Worm (Caenorhabditis elegans) whole organism, mixed stage, embryonic: ENCODE data around the gene T28D6.7.

Experiments
- blmp-1 ChIP-seq: fragments of 150-350 bp; optimal IDR thresholded peaks from 2 replicates; lab custom pipeline; 2014; ENCODE audit warnings: missing biosample characterization, missing genetic modification characterization
- ceh-43 ChIP-seq: fragments of 200-800 bp; sonication (Bioruptor generic); optimal IDR thresholded peaks from 2 replicates; lab custom pipeline; 2018; ENCODE audit warnings: mild to moderate bottlenecking, missing genetic modification characterization, moderate library complexity, missing compliant biosample characterization
- ces-1 ChIP-seq: fragments of 150-350 bp; optimal IDR thresholded peaks from 2 replicates; lab custom pipeline; 2014; ENCODE audit warnings: missing biosample characterization, missing genetic modification reagents, missing genetic modification characterization
- drap-1 ChIP-seq: fragments of 200-800 bp; sonication (Bioruptor generic); optimal IDR thresholded peaks from 3 replicates; lab custom pipeline; 2018; ENCODE audit warnings: mild to moderate bottlenecking, missing genetic modification characterization, missing compliant biosample characterization
- elt-1 ChIP-seq: sonication (generic microtip); optimal IDR thresholded peaks from 2 replicates; lab custom pipeline; 2017; ENCODE audit warnings: missing genetic modification characterization, mild to moderate bottlenecking, missing compliant biosample characterization, antibody characterized with exemption, moderate library complexity, borderline replicate concordance; ENCODE audit not compliant: insufficient read depth
- elt-3 ChIP-seq: fragments of 150-350 bp; optimal IDR thresholded peaks from 2 replicates; lab custom pipeline; 2014; ENCODE audit warnings: missing biosample characterization, missing genetic modification characterization
- flh-1 ChIP-seq: fragments of 200-800 bp; sonication (Bioruptor generic); optimal IDR thresholded peaks from 2 replicates; lab custom pipeline; 2018; ENCODE audit warnings: mild to moderate bottlenecking, missing genetic modification characterization, moderate library complexity, missing compliant biosample characterization
- ham-2 ChIP-seq: fragments of 200-800 bp; sonication (Bioruptor generic); optimal IDR thresholded peaks from 2 replicates; lab custom pipeline; 2018; ENCODE audit warnings: mild to moderate bottlenecking, missing genetic modification characterization, missing compliant biosample characterization
- hlh-1 ChIP-seq: fragments of 150-350 bp; optimal IDR thresholded peaks from 2 replicates; lab custom pipeline; 2014; ENCODE audit warnings: missing biosample characterization, missing genetic modification reagents, missing genetic modification characterization
- lin-13 ChIP-seq: fragments of 150-350 bp; optimal IDR thresholded peaks from 2 replicates; lab custom pipeline; 2014; ENCODE audit warnings: missing biosample characterization, missing genetic modification characterization
- lin-32 ChIP-seq: fragments of 200-800 bp; sonication (Bioruptor generic); optimal IDR thresholded peaks from 2 replicates; lab custom pipeline; 2018; ENCODE audit warnings: mild to moderate bottlenecking, missing genetic modification characterization, missing compliant biosample characterization
- lsy-2 ChIP-seq: fragments of 150-350 bp; optimal IDR thresholded peaks from 2 replicates; lab custom pipeline; 2014; ENCODE audit warnings: missing biosample characterization, missing genetic modification characterization
- mab-5 ChIP-seq: fragments of 150-350 bp; optimal IDR thresholded peaks from 2 replicates; lab custom pipeline; 2014; ENCODE audit warnings: missing biosample characterization, missing genetic modification characterization
- mep-1 ChIP-seq: fragments of 150-350 bp; optimal IDR thresholded peaks from 2 replicates; lab custom pipeline; 2017; ENCODE audit warnings: missing biosample characterization, missing genetic modification reagents, missing genetic modification characterization, inconsistent platforms
- mls-2 ChIP-seq: sonication (generic microtip); optimal IDR thresholded peaks from 2 replicates; lab custom pipeline; 2016; ENCODE audit warnings: mild to moderate bottlenecking, missing genetic modification characterization, moderate library complexity, missing compliant biosample characterization
- nhr-12 ChIP-seq: fragments of 150-350 bp; optimal IDR thresholded peaks from 2 replicates; lab custom pipeline; 2014; ENCODE audit warnings: missing biosample characterization, missing genetic modification characterization
- nhr-237 ChIP-seq: fragments of 150-350 bp; optimal IDR thresholded peaks from 2 replicates; lab custom pipeline; 2014; ENCODE audit warnings: missing biosample characterization, missing genetic modification characterization
- pha-4 ChIP-seq: fragments of 150-350 bp; optimal IDR thresholded peaks from 2 replicates; lab custom pipeline; 2018; ENCODE audit warnings: missing biosample characterization, missing genetic modification reagents, missing genetic modification characterization
- sem-2 ChIP-seq: fragments of 200-800 bp; sonication (Bioruptor generic); optimal IDR thresholded peaks from 2 replicates; lab custom pipeline; 2018; ENCODE audit warnings: mild to moderate bottlenecking, missing genetic modification characterization, missing compliant biosample characterization
- snpc-4 ChIP-seq: fragments of 150-350 bp; optimal IDR thresholded peaks from 2 replicates; lab custom pipeline; 2014; ENCODE audit warnings: missing biosample characterization, missing genetic modification characterization
- sptf-1 ChIP-seq: sonication (generic microtip); optimal IDR thresholded peaks from 2 replicates; lab custom pipeline; 2017; ENCODE audit warnings: mild to moderate bottlenecking, missing genetic modification characterization, moderate library complexity, missing compliant biosample characterization
- tbx-8 ChIP-seq: fragments of 200-800 bp; sonication (Bioruptor generic); optimal IDR thresholded peaks from 2 replicates; lab custom pipeline; 2018; ENCODE audit warnings: mild to moderate bottlenecking, missing genetic modification characterization, moderate library complexity, missing compliant biosample characterization
- unc-120 ChIP-seq: sonication (generic microtip); optimal IDR thresholded peaks from 2 replicates; lab custom pipeline; 2017; ENCODE audit warnings: missing genetic modification characterization, missing compliant biosample characterization; ENCODE audit not compliant: poor library complexity, severe bottlenecking
- unc-62 ChIP-seq: fragments of 150-350 bp; optimal IDR thresholded peaks from 2 replicates; lab custom pipeline; 2014; ENCODE audit warnings: missing biosample characterization, missing genetic modification reagents, missing genetic modification characterization
- zip-8 ChIP-seq: fragments of 150-350 bp; optimal IDR thresholded peaks from 2 replicates; lab custom pipeline; 2014; ENCODE audit warnings: missing biosample characterization, missing genetic modification characterization
- ztf-11 ChIP-seq: fragments of 150-350 bp; optimal IDR thresholded peaks from 2 replicates; lab custom pipeline; 2014; ENCODE audit warnings: missing biosample characterization, missing genetic modification characterization

Gene T28D6.7

ce11 chrIII:11366467-11366866 lies 20.2 kb upstream of the T28D6.7 start, which contains the start of gene T28D6.3:
Gene T28D6.3 (plus strand): TSS chrIII:11366767.
- TF ChIP-seq mep-1 (no peak), mab-5 (tag; lab: Kevin White, UChicago) (no peak), elt-1 (tag; lab: Kevin White, UChicago) (no peak), drap-1 (GFP tag; lab: Kevin White, UChicago) (no peak), zip-8 (tag; lab: Kevin White, UChicago) (no peak), blmp-1 (tag; lab: Kevin White, UChicago) (no peak), ztf-11 (tag; lab: Kevin White, UChicago) (no peak), sptf-1 (no peak), ceh-43 (GFP tag; lab: Kevin White, UChicago) (no peak), unc-120 (tag; lab: Kevin White, UChicago) (no peak), flh-1 (GFP tag; lab: Kevin White, UChicago) (no peak), tbx-8 (GFP tag; lab: Kevin White, UChicago) (no peak), hlh-1 (tag; lab: Kevin White, UChicago) (no peak), elt-3 (no peak), unc-62 (GFP tag; lab: Kevin White, UChicago) (no peak), lin-32 (no peak), lin-13 (tag; lab: Kevin White, UChicago) (no peak), mls-2 (tag; lab: Kevin White, UChicago) (no peak)
- TF ChIP-seq, all 35 proteins: peak for 0

- no peak for TF ChIP-seq elt-3
Measured at ce11 chrIII:11362915-11363314, 16.6 kb upstream of the T28D6.7 start.

ce11 chrIII:11361394-11361793 lies 15.1 kb upstream of the T28D6.7 start:
- TF ChIP-seq unc-62 (GFP tag; lab: Kevin White, UChicago) (no peak), mls-2 (tag; lab: Kevin White, UChicago) (no peak), drap-1 (GFP tag; lab: Kevin White, UChicago) (no peak), lin-32 (no peak), blmp-1 (tag; lab: Kevin White, UChicago) (no peak), snpc-4 (tag; lab: Kevin White, UChicago) (no peak), hlh-1 (tag; lab: Kevin White, UChicago) (no peak), nhr-12 (tag; lab: Kevin White, UChicago) (no peak), zip-8 (tag; lab: Kevin White, UChicago) (no peak), nhr-237 (tag; lab: Kevin White, UChicago) (no peak), elt-3 (no peak), ham-2 (GFP tag; lab: Kevin White, UChicago) (no peak)

DNA sequence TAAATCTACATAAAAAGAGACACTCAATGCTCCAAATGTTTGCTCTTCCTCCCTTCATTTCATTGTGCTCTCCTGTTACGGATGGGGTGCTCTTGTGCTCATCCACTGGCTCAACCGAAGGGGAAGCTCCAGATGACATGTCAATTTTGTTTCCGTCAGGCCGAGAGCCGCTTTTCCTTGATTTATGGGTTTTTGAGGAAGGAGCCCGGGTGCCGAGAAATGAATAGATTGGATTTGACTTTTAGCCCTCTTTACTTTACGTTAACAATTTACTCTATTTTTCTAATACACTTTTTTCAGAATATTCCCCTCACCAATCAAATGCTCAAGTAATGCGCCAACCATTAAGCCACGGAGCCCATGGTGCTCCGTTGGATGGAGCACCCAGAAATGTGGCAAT lies 13.9 kb upstream of the T28D6.7 start, which contains the start of gene T28D6.4:
Gene T28D6.4 (plus strand): TSS at position 301 of the 400 bp plus-strand sequence.
- no peak for TF ChIP-seq tbx-8 (GFP tag; lab: Kevin White, UChicago)
- no peak for TF ChIP-seq sem-2 (GFP tag; lab: Kevin White, UChicago)

DNA sequence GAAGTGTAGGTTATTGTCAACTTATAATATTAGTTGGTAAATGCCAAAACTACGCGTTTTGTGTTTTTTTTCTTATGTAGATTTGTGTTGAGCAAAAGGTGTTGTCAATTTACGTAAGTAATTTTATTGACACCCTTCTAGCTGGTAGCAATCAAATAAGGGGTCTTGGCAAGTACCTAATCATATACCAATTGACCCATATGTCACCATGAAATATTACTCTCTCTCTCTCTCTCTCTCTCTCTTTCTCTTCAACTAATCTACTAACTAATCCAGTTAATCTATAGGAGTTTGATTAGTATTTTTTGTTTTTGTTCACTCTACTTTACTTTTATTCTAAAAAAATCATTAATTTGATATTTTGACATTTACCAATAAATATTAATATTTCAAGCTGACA lies 13.1 kb upstream of the T28D6.7 start:
- peak; percentile 85 for TF ChIP-seq ces-1 (GFP tag; lab: Kevin White, UChicago)
- TF ChIP-seq elt-1 (tag; lab: Kevin White, UChicago) = no peak

- TF ChIP-seq ces-1 (GFP tag; lab: Kevin White, UChicago) = peak; percentile 99
- no peak for TF ChIP-seq unc-120 (tag; lab: Kevin White, UChicago)
- no peak for TF ChIP-seq ceh-43 (GFP tag; lab: Kevin White, UChicago)
Measured at ce11 chrIII:11358273-11358672, 12.0 kb upstream of the T28D6.7 start.

DNA sequence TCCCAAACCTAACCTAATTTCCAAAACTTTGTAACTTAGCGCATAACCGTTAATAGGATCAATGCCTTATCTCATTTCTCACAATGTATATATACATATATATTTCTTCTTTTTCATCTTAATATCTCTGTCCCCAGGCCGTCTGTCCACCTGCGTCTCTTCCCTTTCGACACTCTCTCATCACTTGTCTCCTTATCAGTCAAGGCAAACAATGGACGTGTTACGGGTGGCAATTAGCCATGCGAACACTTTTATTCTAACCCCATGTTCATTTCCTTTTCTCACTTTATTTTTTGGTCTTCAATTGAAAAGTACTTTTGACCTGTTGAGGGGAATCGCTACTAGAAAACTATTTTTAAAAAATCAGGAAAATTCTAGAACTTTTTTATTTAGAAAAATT lies 11.1 kb upstream of the T28D6.7 start:
- TF ChIP-seq sptf-1 = no peak
- TF ChIP-seq pha-4 = no peak
- TF ChIP-seq elt-3 = no peak
- no peak for TF ChIP-seq mls-2 (tag; lab: Kevin White, UChicago)
- TF ChIP-seq tbx-8 (GFP tag; lab: Kevin White, UChicago) = no peak
- TF ChIP-seq nhr-12 (tag; lab: Kevin White, UChicago) = no peak
- no peak for TF ChIP-seq lsy-2 (tag; lab: Kevin White, UChicago)
- TF ChIP-seq ham-2 (GFP tag; lab: Kevin White, UChicago) = no peak
- TF ChIP-seq mab-5 (tag; lab: Kevin White, UChicago) = no peak
- no peak for TF ChIP-seq elt-1 (tag; lab: Kevin White, UChicago)
- TF ChIP-seq drap-1 (GFP tag; lab: Kevin White, UChicago) = no peak
